Worm (Caenorhabditis elegans) whole organism, late embryonic: ENCODE measurements around the gene D1086.18.

Source experiments
- K09A11.1 ChIP-seq: sonication (generic microtip); optimal IDR thresholded peaks from 2 replicates; lab custom pipeline; 2017; ENCODE audit warnings: antibody characterized with exemption, mild to moderate bottlenecking, missing genetic modification characterization, missing compliant biosample characterization; ENCODE audit not compliant: insufficient read depth
- ama-1 ChIP-seq: fragments of 150-350 bp; optimal IDR thresholded peaks from 2 replicates; lab custom pipeline; 2014
- elt-4 ChIP-seq: sonication (generic microtip); optimal IDR thresholded peaks from 2 replicates; lab custom pipeline; 2016; ENCODE audit warnings: missing genetic modification characterization, missing compliant biosample characterization
- mec-3 ChIP-seq: sonication (generic microtip); optimal IDR thresholded peaks from 2 replicates; lab custom pipeline; 2016; ENCODE audit warnings: borderline replicate concordance, missing genetic modification characterization, missing compliant biosample characterization
- nfya-1 ChIP-seq: sonication (generic microtip); optimal IDR thresholded peaks from 2 replicates; lab custom pipeline; 2017; ENCODE audit warnings: missing genetic modification characterization, mild to moderate bottlenecking, missing compliant biosample characterization, antibody characterized with exemption, moderate library complexity
- nhr-232 ChIP-seq: sonication (generic microtip); optimal IDR thresholded peaks from 2 replicates; lab custom pipeline; 2016; ENCODE audit warnings: missing genetic modification characterization, missing compliant biosample characterization
- npax-4 ChIP-seq: sonication (generic microtip); optimal IDR thresholded peaks from 2 replicates; lab custom pipeline; 2016; ENCODE audit warnings: missing genetic modification characterization, missing compliant biosample characterization
- odd-2 ChIP-seq: sonication (generic microtip); optimal IDR thresholded peaks from 2 replicates; lab custom pipeline; 2017; ENCODE audit warnings: antibody characterized with exemption, mild to moderate bottlenecking, missing genetic modification characterization, missing compliant biosample characterization
- pqm-1 ChIP-seq: sonication (generic microtip); optimal IDR thresholded peaks from 2 replicates; lab custom pipeline; 2016; ENCODE audit warnings: missing genetic modification characterization, missing compliant biosample characterization
- unc-55 ChIP-seq: sonication (generic microtip); optimal IDR thresholded peaks from 2 replicates; lab custom pipeline; 2017; ENCODE audit warnings: missing biosample characterization, missing genetic modification reagents, missing genetic modification characterization

- TF ChIP-seq odd-2 (tag; lab: Kevin White, UChicago) = no peak
- no peak for TF ChIP-seq nfya-1 (tag; lab: Kevin White, UChicago)
- no peak for TF ChIP-seq elt-4 (tag; lab: Kevin White, UChicago)
- no peak for TF ChIP-seq ama-1
- no peak for TF ChIP-seq mec-3 (tag; lab: Kevin White, UChicago)
- no peak for TF ChIP-seq pqm-1
- no peak for TF ChIP-seq npax-4 (tag; lab: Kevin White, UChicago)
- TF ChIP-seq unc-55 (GFP tag; lab: Kevin White, UChicago) = no peak
- TF ChIP-seq nhr-232 (tag; lab: Kevin White, UChicago) = no peak
- no peak for TF ChIP-seq K09A11.1 (tag; lab: Kevin White, UChicago)
Observed at ce11 chrV:14120674-14121073, 35.0 kb downstream of the D1086.18 start.
